Fruit fly (Drosophila melanogaster) whole organism, embryonic: ENCODE measurements around the gene SPR.

ENCODE experiments used
- BtbVII ChIP-seq: fragments of 200-800 bp; sonication (Bioruptor generic); optimal IDR thresholded peaks from 3 replicates; lab custom pipeline; 2017; ENCODE audit warnings: missing biosample characterization, mild to moderate bottlenecking, missing genetic modification characterization
- CG12071 ChIP-seq: fragments of 200-800 bp; sonication (Bioruptor generic); optimal IDR thresholded peaks from 3 replicates; lab custom pipeline; 2018; ENCODE audit warnings: missing biosample characterization, mild to moderate bottlenecking, missing genetic modification characterization
- CG12659 ChIP-seq: fragments of 200-800 bp; sonication (Bioruptor generic); optimal IDR thresholded peaks from 3 replicates; lab custom pipeline; 2017; ENCODE audit warnings: mild to moderate bottlenecking, missing biosample characterization, missing genetic modification reagents, missing genetic modification characterization
- CG13296 ChIP-seq: fragments of 200-800 bp; sonication (Bioruptor generic); optimal IDR thresholded peaks from 3 replicates; lab custom pipeline; 2018; ENCODE audit warnings: missing biosample characterization, mild to moderate bottlenecking, missing genetic modification characterization
- CG15514 ChIP-seq: fragments of 200-800 bp; sonication (Bioruptor generic); optimal IDR thresholded peaks from 3 replicates; lab custom pipeline; 2017; ENCODE audit warnings: missing biosample characterization, missing genetic modification characterization, mild to moderate bottlenecking, moderate library complexity, missing genetic modification reagents
- CG17328 ChIP-seq: fragments of 200-800 bp; sonication (Bioruptor generic); IDR thresholded peaks from 2 replicates; pipeline ENCODE4 v1.3.6; 2022; ENCODE audit warnings: missing biosample characterization, missing genetic modification characterization
- CG17568 ChIP-seq: fragments of 200-800 bp; sonication (Bioruptor generic); optimal IDR thresholded peaks from 2 replicates; lab custom pipeline; 2018; ENCODE audit warnings: missing biosample characterization, mild to moderate bottlenecking, missing genetic modification characterization, moderate library complexity
- CG18262 ChIP-seq: fragments of 200-800 bp; optimal IDR thresholded peaks from 3 replicates; lab custom pipeline; 2019; ENCODE audit warnings: missing biosample characterization, mild to moderate bottlenecking, missing genetic modification characterization, moderate library complexity
- CG18599 ChIP-seq: fragments of 200-800 bp; sonication (Bioruptor generic); optimal IDR thresholded peaks from 3 replicates; lab custom pipeline; 2017; ENCODE audit warnings: missing biosample characterization, missing genetic modification characterization, mild to moderate bottlenecking, moderate library complexity, missing genetic modification reagents
- CG2120 ChIP-seq: fragments of 200-800 bp; sonication (Bioruptor generic); optimal IDR thresholded peaks from 3 replicates; lab custom pipeline; 2016; ENCODE audit warnings: missing biosample characterization, missing genetic modification characterization
- CG3281 ChIP-seq: fragments of 200-800 bp; sonication (Bioruptor generic); optimal IDR thresholded peaks from 3 replicates; lab custom pipeline; 2017; ENCODE audit warnings: missing biosample characterization, mild to moderate bottlenecking, missing genetic modification characterization
- CG34376 ChIP-seq: fragments of 200-800 bp; sonication (Bioruptor generic); optimal IDR thresholded peaks from 2 replicates; lab custom pipeline; 2018; ENCODE audit warnings: missing biosample characterization, mild to moderate bottlenecking, missing genetic modification characterization
- CG6765 ChIP-seq: fragments of 200-800 bp; sonication (Bioruptor generic); optimal IDR thresholded peaks from 3 replicates; lab custom pipeline; 2017; ENCODE audit warnings: missing biosample characterization, mild to moderate bottlenecking, missing genetic modification characterization
- CG6813 ChIP-seq: fragments of 200-800 bp; sonication (Bioruptor generic); optimal IDR thresholded peaks from 2 replicates; lab custom pipeline; 2017; ENCODE audit warnings: missing biosample characterization, missing genetic modification characterization, mild to moderate bottlenecking, moderate library complexity, missing genetic modification reagents
- CG6854 ChIP-seq: fragments of 200-800 bp; sonication (Bioruptor generic); optimal IDR thresholded peaks from 3 replicates; lab custom pipeline; 2017; ENCODE audit warnings: missing biosample characterization, mild to moderate bottlenecking, missing genetic modification characterization
- CG7963 ChIP-seq: fragments of 200-800 bp; sonication (Bioruptor generic); IDR thresholded peaks from 3 replicates; pipeline ENCODE4 v1.3.6; 2022; ENCODE audit warnings: missing biosample characterization, missing genetic modification characterization; ENCODE audit not compliant: partially characterized antibody
- CG8290 ChIP-seq, 3 experiments: fragments of 200-800 bp; sonication (Bioruptor generic); optimal IDR thresholded peaks; 2 replicates each; lab custom pipeline; 2016 to 2019; ENCODE audit warnings: missing biosample characterization in 3 of 3, missing genetic modification characterization in 3 of 3, mild to moderate bottlenecking in 2 of 3, moderate library complexity in 1 of 3
- CG8924 ChIP-seq: fragments of 200-800 bp; optimal IDR thresholded peaks from 3 replicates; lab custom pipeline; 2019; ENCODE audit warnings: missing biosample characterization, mild to moderate bottlenecking, missing genetic modification characterization, moderate library complexity
- CG9817 ChIP-seq: fragments of 200-800 bp; sonication (Bioruptor generic); optimal IDR thresholded peaks from 2 replicates; lab custom pipeline; 2018; ENCODE audit warnings: missing biosample characterization, mild to moderate bottlenecking, missing genetic modification characterization, moderate library complexity
- Deaf1 ChIP-seq: fragments of 200-800 bp; optimal IDR thresholded peaks from 3 replicates; lab custom pipeline; 2019; ENCODE audit warnings: missing biosample characterization, mild to moderate bottlenecking, missing genetic modification characterization, moderate library complexity
- Fer1 ChIP-seq: fragments of 200-800 bp; sonication (Bioruptor generic); optimal IDR thresholded peaks from 2 replicates; lab custom pipeline; 2017; ENCODE audit warnings: missing biosample characterization, mild to moderate bottlenecking, missing genetic modification characterization
- Hmr ChIP-seq: fragments of 200-800 bp; sonication (Bioruptor generic); optimal IDR thresholded peaks from 3 replicates; lab custom pipeline; 2017; ENCODE audit warnings: mild to moderate bottlenecking, missing biosample characterization, missing genetic modification reagents, missing genetic modification characterization
- Meics ChIP-seq: fragments of 200-800 bp; sonication (Bioruptor generic); optimal IDR thresholded peaks from 2 replicates; lab custom pipeline; 2017; ENCODE audit warnings: missing biosample characterization, mild to moderate bottlenecking, missing genetic modification characterization
- PHDP ChIP-seq: fragments of 200-800 bp; sonication (Bioruptor generic); optimal IDR thresholded peaks from 3 replicates; lab custom pipeline; 2018; ENCODE audit warnings: missing biosample characterization, mild to moderate bottlenecking, missing genetic modification characterization, moderate library complexity
- amos ChIP-seq: fragments of 200-800 bp; sonication (Bioruptor generic); IDR thresholded peaks from 2 replicates; pipeline ENCODE4 v1.3.6; 2022; ENCODE audit warnings: missing biosample characterization, missing genetic modification characterization; ENCODE audit not compliant: partially characterized antibody
- bowl ChIP-seq: fragments of 200-800 bp; sonication (Bioruptor generic); IDR thresholded peaks from 2 replicates; pipeline ENCODE4 v1.3.6; 2022; ENCODE audit warnings: missing biosample characterization, missing genetic modification characterization
- caup ChIP-seq: fragments of 200-800 bp; sonication (Bioruptor generic); optimal IDR thresholded peaks from 3 replicates; lab custom pipeline; 2017; ENCODE audit warnings: missing biosample characterization, mild to moderate bottlenecking, missing genetic modification characterization, moderate library complexity; ENCODE audit not compliant: severe bottlenecking
- chinmo ChIP-seq: fragments of 200-800 bp; sonication (Bioruptor generic); IDR thresholded peaks from 4 replicates; pipeline ENCODE4 v1.3.6; 2022; ENCODE audit warnings: missing biosample characterization, missing genetic modification characterization; ENCODE audit not compliant: partially characterized antibody
- cwo ChIP-seq: fragments of 200-800 bp; sonication (Bioruptor generic); optimal IDR thresholded peaks from 3 replicates; lab custom pipeline; 2017; ENCODE audit warnings: missing biosample characterization, missing genetic modification characterization, mild to moderate bottlenecking, moderate library complexity, missing genetic modification reagents
- da ChIP-seq: fragments of 200-800 bp; sonication (Bioruptor generic); optimal IDR thresholded peaks from 2 replicates; lab custom pipeline; 2016; ENCODE audit warnings: missing biosample characterization, missing genetic modification characterization
- esg ChIP-seq: fragments of 200-800 bp; sonication (Bioruptor generic); conservative IDR thresholded peaks from 2 replicates; pipeline ENCODE4 v1.3.6; 2022; ENCODE audit warnings: missing biosample characterization, missing genetic modification characterization
- ewg ChIP-seq: fragments of 200-800 bp; sonication (Bioruptor generic); optimal IDR thresholded peaks from 3 replicates; lab custom pipeline; 2017; ENCODE audit warnings: mild to moderate bottlenecking, missing biosample characterization, missing genetic modification reagents, missing genetic modification characterization
- lab ChIP-seq: fragments of 200-800 bp; sonication (Bioruptor generic); optimal IDR thresholded peaks from 3 replicates; lab custom pipeline; 2017; ENCODE audit warnings: missing biosample characterization, missing genetic modification characterization, mild to moderate bottlenecking, moderate library complexity, missing genetic modification reagents
- odd ChIP-seq: fragments of 200-800 bp; sonication (Bioruptor generic); optimal IDR thresholded peaks from 2 replicates; lab custom pipeline; 2017; ENCODE audit warnings: missing biosample characterization, mild to moderate bottlenecking, missing genetic modification characterization
- ro ChIP-seq: fragments of 200-800 bp; sonication (Bioruptor generic); IDR thresholded peaks from 2 replicates; pipeline ENCODE4 v1.3.6; 2022; ENCODE audit warnings: missing biosample characterization, missing genetic modification characterization
- schlank ChIP-seq: fragments of 200-800 bp; sonication (Bioruptor generic); optimal IDR thresholded peaks from 2 replicates; lab custom pipeline; 2018; ENCODE audit warnings: missing biosample characterization, mild to moderate bottlenecking, missing genetic modification characterization
- scrt ChIP-seq: fragments of 200-800 bp; sonication (Bioruptor generic); optimal IDR thresholded peaks from 2 replicates; lab custom pipeline; 2018; ENCODE audit warnings: missing biosample characterization, mild to moderate bottlenecking, missing genetic modification characterization, moderate library complexity
- sim ChIP-seq: fragments of 200-800 bp; sonication (Bioruptor generic); IDR thresholded peaks from 2 replicates; pipeline ENCODE4 v1.3.6; 2022; ENCODE audit warnings: missing biosample characterization, missing genetic modification characterization
- wek ChIP-seq: fragments of 200-800 bp; sonication (Bioruptor generic); optimal IDR thresholded peaks from 3 replicates; lab custom pipeline; 2018; ENCODE audit warnings: missing biosample characterization, mild to moderate bottlenecking, missing genetic modification characterization, moderate library complexity

SPR gene

dm6 chrX:5446404-5446803 is at the start of gene SPR:
Gene SPR (plus strand): TSS chrX:5446656.
- TF ChIP-seq CG18262 (no peak), BtbVII (GFP tag; lab: Kevin White, UChicago) (no peak), chinmo (0 out of 4 replicates have a peak, but pooled peaks have one; percentile 31), sim (GFP tag; lab: Robert Waterston, UW) (no peak), CG7963 (GFP tag; lab: Robert Waterston, UW) (no peak), wek (GFP tag; lab: Kevin White, UChicago) (no peak), Deaf1 (tag; lab: Kevin White, UChicago) (peak; percentile 91), CG8924 (tag; lab: Kevin White, UChicago) (no peak), ewg (GFP tag; lab: Kevin White, UChicago) (peak; percentile 22)

dm6 chrX:5408869-5409268 is 37.6 kb upstream of the SPR start:
- peak; percentile 3 for TF ChIP-seq CG2120 (GFP tag; lab: Kevin White, UChicago)
- peak; percentile 15 for TF ChIP-seq CG6765 (GFP tag; lab: Kevin White, UChicago)
- TF ChIP-seq CG6813 (GFP tag; lab: Kevin White, UChicago): peak; percentile 21
- no peak for TF ChIP-seq CG9817 (tag; lab: Kevin White, UChicago)
- TF ChIP-seq CG17568 (GFP tag; lab: Kevin White, UChicago): peak; percentile 20
- TF ChIP-seq Fer1 (GFP tag; lab: Kevin White, UChicago): peak; percentile 58
- no peak for TF ChIP-seq da (GFP tag; lab: Kevin White, UChicago)
- TF ChIP-seq CG6854: peak; percentile 19
- peak; percentile 37 for TF ChIP-seq CG3281 (GFP tag; lab: Kevin White, UChicago)
- peak; percentile 4 for TF ChIP-seq CG12071 (GFP tag; lab: Kevin White, UChicago)
- TF ChIP-seq CG17328: no peak
- TF ChIP-seq CG15514 (GFP tag; lab: Kevin White, UChicago): peak; percentile 31
- TF ChIP-seq scrt (GFP tag; lab: Kevin White, UChicago): peak; percentile 9
- no peak for TF ChIP-seq amos (GFP tag; lab: Robert Waterston, UW)
- no peak for TF ChIP-seq schlank (tag; lab: Kevin White, UChicago)
- TF ChIP-seq bowl: no peak
- peak; percentile 34 for TF ChIP-seq PHDP (tag; lab: Kevin White, UChicago)
- TF ChIP-seq lab (GFP tag; lab: Kevin White, UChicago): peak; percentile 72
- no peak for TF ChIP-seq esg (GFP tag; lab: Robert Waterston, UW)
- TF ChIP-seq Hmr: peak; percentile 65
- peak; percentile 35 for TF ChIP-seq BtbVII (GFP tag; lab: Kevin White, UChicago)
- peak; percentile 71 for TF ChIP-seq CG18599
- peak; percentile 39 for TF ChIP-seq CG13296 (GFP tag; lab: Kevin White, UChicago)
- TF ChIP-seq caup (GFP tag; lab: Kevin White, UChicago): peak; percentile 11
- TF ChIP-seq ro (GFP tag; lab: Robert Waterston, UW): no peak
- TF ChIP-seq Meics (GFP tag; lab: Kevin White, UChicago): peak; percentile 50
- TF ChIP-seq odd: peak; percentile 17
- TF ChIP-seq cwo (GFP tag; lab: Kevin White, UChicago): peak; percentile 3
- TF ChIP-seq CG12659 (GFP tag; lab: Kevin White, UChicago): peak; percentile 12
- peak; percentile 17 for TF ChIP-seq CG34376
- TF ChIP-seq CG8290 (GFP tag; optimal IDR thresholded peaks at IDR 0.05; lab: Kevin White, UChicago): no peak
- TF ChIP-seq CG8290 (tag; optimal IDR thresholded peaks at IDR 0.05; lab: Kevin White, UChicago): peak in 1 of 2 experiments; percentile 10
